Worm (Caenorhabditis elegans): ENCODE measurements around the gene F41E6.8.

DNA sequence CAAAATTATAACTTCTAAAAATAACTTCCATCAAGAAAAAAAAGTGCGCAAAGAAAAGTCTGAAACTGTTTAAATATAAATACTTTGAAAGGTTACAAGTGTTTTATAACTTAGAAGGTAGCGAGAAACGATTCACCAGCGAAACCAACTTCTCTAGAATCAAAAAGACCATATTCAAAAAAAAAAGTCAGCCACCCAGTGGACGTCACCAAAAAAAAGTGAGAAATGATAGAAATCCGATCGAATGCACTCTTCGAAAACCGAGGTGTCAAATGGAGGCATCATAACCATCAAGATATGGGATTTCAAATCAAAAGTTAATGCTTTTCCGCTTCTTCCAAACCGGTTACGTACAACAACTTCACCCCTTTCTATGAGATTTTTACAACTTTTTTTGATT is 14.8 kb downstream of the F41E6.8 start:
- no peak for TF ChIP-seq skn-1 (tag; optimal IDR thresholded peaks at IDR 0.05)
- TF ChIP-seq fkh-10 (GFP tag; optimal IDR thresholded peaks at IDR 0.05), result no peak
- no peak for TF ChIP-seq fos-1 (tag; optimal IDR thresholded peaks at IDR 0.05)
- no peak for TF ChIP-seq lin-39 (tag; optimal IDR thresholded peaks at IDR 0.05)
- no peak for TF ChIP-seq elt-3 (tag; optimal IDR thresholded peaks at IDR 0.05)
- TF ChIP-seq R02D3.7 (tag; optimal IDR thresholded peaks at IDR 0.05), result no peak
